Worm (Caenorhabditis elegans) whole organism, L2 larva: ENCODE results near the gene srt-15.
"Not testable (repeated sequence)": the region's sequence is repeated elsewhere in the genome, so short reads cannot be mapped to it uniquely, and the experiment has no call there.

Experiments used
- F13H6.1 ChIP-seq: sonication (generic microtip); optimal IDR thresholded peaks from 2 replicates; lab custom pipeline; 2016; ENCODE audit warnings: missing genetic modification characterization, missing compliant biosample characterization
- R02D3.7 ChIP-seq: fragments of 150-350 bp; optimal IDR thresholded peaks from 2 replicates; lab custom pipeline; 2014; ENCODE audit warnings: missing biosample characterization, missing genetic modification characterization
- Y55F3AM.14 ChIP-seq: fragments of 200-800 bp; sonication (Bioruptor generic); optimal IDR thresholded peaks from 2 replicates; lab custom pipeline; 2018; ENCODE audit warnings: mild to moderate bottlenecking, missing genetic modification characterization, missing compliant biosample characterization
- aly-2 ChIP-seq: fragments of 150-350 bp; optimal IDR thresholded peaks from 2 replicates; lab custom pipeline; 2014; ENCODE audit warnings: missing biosample characterization, missing genetic modification characterization
- ama-1 ChIP-seq: fragments of 150-350 bp; optimal IDR thresholded peaks from 2 replicates; lab custom pipeline; 2018; ENCODE audit warnings: inconsistent platforms
- ceh-16 ChIP-seq: fragments of 150-350 bp; optimal IDR thresholded peaks from 2 replicates; lab custom pipeline; 2014; ENCODE audit warnings: missing biosample characterization, missing genetic modification characterization
- ceh-82 ChIP-seq: fragments of 150-350 bp; optimal IDR thresholded peaks from 2 replicates; lab custom pipeline; 2014; ENCODE audit warnings: missing biosample characterization, missing genetic modification characterization
- crh-2 ChIP-seq: sonication (generic microtip); optimal IDR thresholded peaks from 2 replicates; lab custom pipeline; 2017; ENCODE audit warnings: missing biosample characterization, missing genetic modification characterization
- egl-27 ChIP-seq: sonication (generic microtip); optimal IDR thresholded peaks from 3 replicates; lab custom pipeline; 2017; ENCODE audit warnings: missing biosample characterization, missing genetic modification reagents, missing genetic modification characterization
- elt-1 ChIP-seq: fragments of 150-350 bp; optimal IDR thresholded peaks from 2 replicates; lab custom pipeline; 2014; ENCODE audit warnings: missing biosample characterization, missing genetic modification characterization
- elt-3 ChIP-seq: sonication (generic microtip); optimal IDR thresholded peaks from 2 replicates; lab custom pipeline; 2017; ENCODE audit warnings: missing biosample characterization, missing genetic modification characterization
- fos-1 ChIP-seq: fragments of 150-350 bp; optimal IDR thresholded peaks from 2 replicates; lab custom pipeline; 2014; ENCODE audit warnings: missing biosample characterization, missing genetic modification characterization
- gmeb-1 ChIP-seq: fragments of 150-350 bp; optimal IDR thresholded peaks from 2 replicates; lab custom pipeline; 2014; ENCODE audit warnings: missing biosample characterization, missing genetic modification characterization
- lin-11 ChIP-seq: fragments of 150-350 bp; sonication (generic microtip); optimal IDR thresholded peaks from 2 replicates; lab custom pipeline; 2014; ENCODE audit warnings: missing biosample characterization, missing genetic modification characterization, inconsistent platforms, mixed read lengths
- lin-39 ChIP-seq: fragments of 150-350 bp; optimal IDR thresholded peaks from 2 replicates; lab custom pipeline; 2014; ENCODE audit warnings: missing biosample characterization, missing genetic modification reagents, missing genetic modification characterization
- lsy-2 ChIP-seq, 2 experiments: fragments of 150-350 bp in 1 of 2; sonication (generic microtip) in 1 of 2; optimal IDR thresholded peaks; 2 replicates each; lab custom pipeline; 2014 to 2017; ENCODE audit warnings: missing biosample characterization in 2 of 2, missing genetic modification characterization in 2 of 2
- mab-5 ChIP-seq: fragments of 150-350 bp; optimal IDR thresholded peaks from 2 replicates; lab custom pipeline; 2014; ENCODE audit warnings: missing biosample characterization, missing genetic modification characterization
- mdl-1 ChIP-seq, 2 experiments: fragments of 150-350 bp in 1 of 2; sonication (generic microtip) in 1 of 2; optimal IDR thresholded peaks; 2 replicates each; lab custom pipeline; 2017; ENCODE audit warnings: missing biosample characterization in 2 of 2, missing genetic modification characterization in 2 of 2
- nhr-12 ChIP-seq: fragments of 150-350 bp; optimal IDR thresholded peaks from 2 replicates; lab custom pipeline; 2014; ENCODE audit warnings: missing biosample characterization, missing genetic modification characterization
- nhr-129 ChIP-seq: fragments of 150-350 bp; optimal IDR thresholded peaks from 2 replicates; lab custom pipeline; 2014; ENCODE audit warnings: missing biosample characterization, missing genetic modification characterization
- nhr-21 ChIP-seq: fragments of 150-350 bp; optimal IDR thresholded peaks from 2 replicates; lab custom pipeline; 2014; ENCODE audit warnings: missing biosample characterization, missing genetic modification characterization
- nhr-23 ChIP-seq: fragments of 150-350 bp; optimal IDR thresholded peaks from 2 replicates; lab custom pipeline; 2014; ENCODE audit warnings: missing biosample characterization, missing genetic modification reagents, missing genetic modification characterization
- nhr-25 ChIP-seq: fragments of 150-350 bp; sonication (generic microtip); optimal IDR thresholded peaks from 3 replicates; lab custom pipeline; 2014; ENCODE audit warnings: missing biosample characterization, missing genetic modification characterization
- nhr-6 ChIP-seq: fragments of 150-350 bp; optimal IDR thresholded peaks from 2 replicates; lab custom pipeline; 2014; ENCODE audit warnings: missing biosample characterization, missing genetic modification characterization
- nhr-77 ChIP-seq: fragments of 150-350 bp; optimal IDR thresholded peaks from 2 replicates; lab custom pipeline; 2014; ENCODE audit warnings: missing biosample characterization, missing genetic modification characterization
- peb-1 ChIP-seq: fragments of 150-350 bp; optimal IDR thresholded peaks from 2 replicates; lab custom pipeline; 2014; ENCODE audit warnings: missing biosample characterization, missing genetic modification characterization
- skn-1 ChIP-seq: sonication (generic microtip); optimal IDR thresholded peaks from 2 replicates; lab custom pipeline; 2017; ENCODE audit warnings: missing biosample characterization, missing genetic modification characterization
- sma-9 ChIP-seq, 2 experiments: fragments of 150-350 bp in 1 of 2; sonication (generic microtip) in 1 of 2; optimal IDR thresholded peaks; 2 replicates each; lab custom pipeline; 2014 to 2016; ENCODE audit warnings: missing genetic modification characterization in 2 of 2, mild to moderate bottlenecking in 1 of 2, missing biosample characterization in 1 of 2, missing compliant biosample characterization in 1 of 2, missing genetic modification reagents in 1 of 2, moderate library complexity in 1 of 2
- snpc-4 ChIP-seq: fragments of 150-350 bp; optimal IDR thresholded peaks from 2 replicates; lab custom pipeline; 2014; ENCODE audit warnings: missing biosample characterization, missing genetic modification characterization
- unc-62 ChIP-seq: fragments of 150-350 bp; optimal IDR thresholded peaks from 2 replicates; lab custom pipeline; 2014; ENCODE audit warnings: missing biosample characterization, missing genetic modification reagents, missing genetic modification characterization
- zag-1 ChIP-seq: fragments of 150-350 bp; optimal IDR thresholded peaks from 2 replicates; lab custom pipeline; 2014; ENCODE audit warnings: missing biosample characterization, missing genetic modification characterization
- ztf-4 ChIP-seq: fragments of 150-350 bp; optimal IDR thresholded peaks from 2 replicates; lab custom pipeline; 2014; ENCODE audit warnings: missing biosample characterization, missing genetic modification characterization

The srt-15 gene

ce11 chrV:3062078-3062477 lies at the start of gene srt-15:
TSS of gene srt-15 (minus strand) at chrV:3062178.
- TF ChIP-seq elt-3 (tag; lab: Kevin White, UChicago) (no peak), nhr-12 (no peak), lsy-2 (tag; optimal IDR thresholded peaks at IDR 0.05; lab: Kevin White, UChicago) (no peak), peb-1 (tag; lab: Kevin White, UChicago) (no peak)

DNA sequence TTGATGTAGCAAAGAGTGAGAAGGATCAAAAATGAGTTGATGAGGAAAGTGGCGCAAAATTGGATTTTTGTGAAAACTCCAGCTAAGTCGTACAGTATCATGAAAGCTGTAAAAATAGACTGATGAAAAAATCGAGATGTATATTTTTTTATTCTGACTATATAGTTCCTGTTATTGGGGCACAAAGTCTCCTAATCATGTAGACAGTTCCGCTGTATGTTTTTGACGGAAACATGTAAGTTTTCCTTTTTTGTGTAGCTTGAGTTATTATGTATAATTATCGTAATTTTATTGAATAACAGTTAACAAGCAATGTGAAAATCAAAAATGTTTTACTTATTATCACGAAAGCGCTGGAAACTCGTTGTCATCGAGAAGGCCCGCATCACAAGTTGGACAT lies 45.5 kb upstream of the srt-15 start, which contains the start of gene str-68:
str-68 (minus strand) TSS at position 101 of the 400 bp plus-strand sequence.
- no peak for TF ChIP-seq ama-1 (lab: Kevin White, UChicago)
- no peak for TF ChIP-seq ceh-82
- TF ChIP-seq lin-39 (tag; lab: Kevin White, UChicago): no peak

DNA sequence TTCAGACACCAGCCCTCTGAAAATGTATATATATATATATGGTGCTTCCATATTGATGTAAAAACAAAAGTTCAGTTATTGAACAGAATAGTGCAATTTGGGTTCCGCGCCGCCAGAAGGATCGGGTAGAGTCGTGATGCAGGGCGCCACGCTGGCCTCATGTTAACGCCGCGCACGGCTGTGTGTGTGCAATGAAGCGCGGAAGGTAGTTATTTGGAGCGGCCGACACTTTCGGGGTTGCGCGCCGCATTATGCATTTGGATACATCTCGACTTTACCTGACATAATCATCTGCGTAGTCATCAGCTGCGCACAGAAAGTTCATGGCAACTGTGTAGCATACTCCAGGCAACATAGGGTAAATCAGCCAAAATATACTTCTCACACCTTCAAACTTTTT lies 44.8 kb upstream of the srt-15 start:
- TF ChIP-seq lin-39 (tag; lab: Kevin White, UChicago): no peak
- TF ChIP-seq nhr-77 (tag; lab: Kevin White, UChicago): no peak
- TF ChIP-seq egl-27 (tag; lab: Kevin White, UChicago): no peak
- TF ChIP-seq zag-1 (tag; lab: Kevin White, UChicago): no peak
- TF ChIP-seq nhr-25 (tag; lab: Kevin White, UChicago): no peak
- no peak for TF ChIP-seq nhr-129 (tag; lab: Kevin White, UChicago)
- TF ChIP-seq nhr-23 (tag; lab: Kevin White, UChicago): no peak
- no peak for TF ChIP-seq nhr-6 (tag; lab: Kevin White, UChicago)
- no peak for TF ChIP-seq mab-5 (tag; lab: Kevin White, UChicago)
- TF ChIP-seq fos-1 (tag; lab: Kevin White, UChicago): no peak
- no peak for TF ChIP-seq elt-1
- TF ChIP-seq crh-2: no peak
- no peak for TF ChIP-seq nhr-12
- no peak for TF ChIP-seq snpc-4
- no peak for TF ChIP-seq peb-1 (tag; lab: Kevin White, UChicago)
- TF ChIP-seq aly-2 (tag; lab: Kevin White, UChicago): no peak
- no peak for TF ChIP-seq unc-62 (GFP tag; lab: Kevin White, UChicago)
- TF ChIP-seq nhr-21 (tag; lab: Kevin White, UChicago): no peak

DNA sequence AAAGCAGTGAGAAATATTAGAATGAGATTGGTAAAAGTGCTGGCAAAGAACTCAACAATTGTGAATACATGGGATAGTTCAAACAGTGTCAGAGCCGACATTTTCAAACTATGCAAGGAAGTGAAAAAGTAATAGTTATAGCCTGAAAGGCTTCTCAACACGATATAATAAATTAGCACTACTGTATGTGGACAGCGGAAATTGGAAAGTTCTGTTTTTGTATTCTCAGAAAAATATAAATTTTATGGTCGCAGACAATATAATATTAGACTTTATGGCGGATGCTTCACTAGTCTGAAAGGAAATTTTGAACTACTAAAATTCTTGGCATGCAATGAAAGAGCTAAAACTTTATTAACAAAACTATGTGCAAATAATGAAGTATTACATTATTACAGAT lies 43.8 kb upstream of the srt-15 start, which contains the start of gene str-69:
str-69 (minus strand) TSS at position 101 of the 400 bp plus-strand sequence.
- no peak for TF ChIP-seq ztf-4
- TF ChIP-seq sma-9 (GFP tag; optimal IDR thresholded peaks at IDR 0.05; lab: Kevin White, UChicago): no peak
- no peak for TF ChIP-seq sma-9 (tag; optimal IDR thresholded peaks at IDR 0.05; lab: Kevin White, UChicago)
- TF ChIP-seq F13H6.1 (tag; lab: Kevin White, UChicago): no peak
- TF ChIP-seq R02D3.7 (tag; lab: Kevin White, UChicago): no peak
- no peak for TF ChIP-seq nhr-77 (tag; lab: Kevin White, UChicago)
- TF ChIP-seq gmeb-1: no peak
- TF ChIP-seq mdl-1 (tag; optimal IDR thresholded peaks at IDR 0.05; lab: Kevin White, UChicago): no peak
- TF ChIP-seq ceh-16 (tag; lab: Kevin White, UChicago): no peak
- no peak for TF ChIP-seq unc-62 (GFP tag; lab: Kevin White, UChicago)
- no peak for TF ChIP-seq fos-1 (tag; lab: Kevin White, UChicago)
- no peak for TF ChIP-seq zag-1 (tag; lab: Kevin White, UChicago)
- no peak for TF ChIP-seq lin-11 (tag; lab: Kevin White, UChicago)

DNA sequence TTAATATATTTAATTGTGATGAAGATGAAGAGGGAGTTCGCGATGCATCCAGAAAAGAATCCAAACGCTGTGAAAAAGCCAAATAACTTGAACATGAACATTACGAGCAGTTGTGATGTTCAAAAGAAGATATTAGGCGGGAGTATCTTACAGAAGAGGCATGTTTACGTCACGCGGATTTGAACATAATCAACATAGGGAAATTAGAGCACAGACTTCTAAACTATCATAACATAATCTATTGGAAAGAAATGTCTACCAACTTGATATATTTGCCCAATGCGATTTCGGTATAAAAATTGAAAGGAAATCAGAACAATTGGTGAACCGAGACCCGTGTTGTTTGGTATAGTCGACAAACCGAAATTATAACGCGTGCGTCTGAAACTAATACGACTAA lies 42.2 kb upstream of the srt-15 start, which contains the start of gene str-66:
str-66 (minus strand) TSS at position 101 of the 400 bp plus-strand sequence.
- TF ChIP-seq nhr-77 (tag; lab: Kevin White, UChicago): no peak
- TF ChIP-seq crh-2: no peak
- no peak for TF ChIP-seq Y55F3AM.14 (GFP tag; lab: Kevin White, UChicago)

ce11 chrV:3102049-3102448 lies 40.1 kb upstream of the srt-15 start, which contains the start of gene Y73C8C.4:
TSS of gene Y73C8C.4 (minus strand) at chrV:3102149.
- not testable (repeated sequence) for TF ChIP-seq zag-1 (tag; lab: Kevin White, UChicago); sma-9 (GFP tag; optimal IDR thresholded peaks at IDR 0.05; lab: Kevin White, UChicago); sma-9 (tag; optimal IDR thresholded peaks at IDR 0.05; lab: Kevin White, UChicago); skn-1 (tag; lab: Kevin White, UChicago)
